Worm (Caenorhabditis elegans) whole organism, L4 larva: ENCODE data around the gene T05A8.2.
"Not testable (repeated sequence)": the region's sequence is repeated elsewhere in the genome, so short reads cannot be mapped to it uniquely, and the experiment has no call there.

Source experiments
- F26F4.8 ChIP-seq: fragments of 200-800 bp; sonication (Bioruptor generic); conservative IDR thresholded peaks from 2 replicates; pipeline ENCODE4 v1.3.6; 2022; ENCODE audit warnings: missing genetic modification characterization, missing compliant biosample characterization
- T20F7.1 ChIP-seq: fragments of 200-800 bp; sonication (Bioruptor generic); optimal IDR thresholded peaks from 2 replicates; lab custom pipeline; 2018; ENCODE audit warnings: mild to moderate bottlenecking, missing genetic modification characterization, missing compliant biosample characterization
- Y48G9A.11 ChIP-seq: fragments of 200-800 bp; sonication (Bioruptor generic); IDR thresholded peaks from 2 replicates; pipeline ENCODE4 v1.3.6; 2022; ENCODE audit warnings: missing genetic modification reagents, missing genetic modification characterization, missing compliant biosample characterization
- Y75B8A.6 ChIP-seq: fragments of 200-800 bp; sonication (Bioruptor generic); IDR thresholded peaks from 2 replicates; pipeline ENCODE4 v1.3.6; 2022; ENCODE audit warnings: missing genetic modification reagents, missing genetic modification characterization, missing compliant biosample characterization
- ZK337.2 ChIP-seq: fragments of 200-800 bp; sonication (Bioruptor generic); IDR thresholded peaks from 2 replicates; pipeline ENCODE4 v1.3.6; 2022; ENCODE audit warnings: missing genetic modification reagents, missing genetic modification characterization, missing compliant biosample characterization
- aha-1 ChIP-seq: fragments of 150-350 bp; peaks from one replicate; lab custom pipeline; 2014; ENCODE audit warnings: missing biosample characterization, missing genetic modification characterization
- arid-1 ChIP-seq: fragments of 200-800 bp; sonication (Bioruptor generic); conservative IDR thresholded peaks from 2 replicates; pipeline ENCODE4 v1.3.6; 2022; ENCODE audit warnings: missing genetic modification reagents, missing genetic modification characterization, missing compliant biosample characterization
- ceh-28 ChIP-seq: fragments of 150-350 bp; optimal IDR thresholded peaks from 2 replicates; lab custom pipeline; 2014; ENCODE audit warnings: missing biosample characterization, missing genetic modification reagents, missing genetic modification characterization
- ceh-82 ChIP-seq: sonication (generic microtip); optimal IDR thresholded peaks from 2 replicates; lab custom pipeline; 2017; ENCODE audit warnings: missing biosample characterization, missing genetic modification characterization
- dmd-6 ChIP-seq: fragments of 200-800 bp; sonication (Bioruptor generic); IDR thresholded peaks from 2 replicates; pipeline ENCODE4 v1.3.6; 2022; ENCODE audit warnings: missing genetic modification reagents, missing genetic modification characterization, missing compliant biosample characterization
- dmd-9 ChIP-seq: fragments of 200-800 bp; sonication (Bioruptor generic); IDR thresholded peaks from 2 replicates; pipeline ENCODE4 v1.3.6; 2022; ENCODE audit warnings: missing genetic modification reagents, missing genetic modification characterization, missing compliant biosample characterization
- duxl-1 ChIP-seq: sonication (generic microtip); optimal IDR thresholded peaks from 2 replicates; lab custom pipeline; 2016; ENCODE audit warnings: mild to moderate bottlenecking, missing genetic modification characterization, moderate library complexity, missing compliant biosample characterization; ENCODE audit not compliant: poor library complexity
- egl-43 ChIP-seq: fragments of 200-800 bp; sonication (Bioruptor generic); IDR thresholded peaks from 2 replicates; pipeline ENCODE4 v1.3.6; 2022; ENCODE audit warnings: missing genetic modification reagents, missing genetic modification characterization, missing compliant biosample characterization
- fkh-10 ChIP-seq: fragments of 150-350 bp; optimal IDR thresholded peaks from 2 replicates; lab custom pipeline; 2014; ENCODE audit warnings: missing biosample characterization, missing genetic modification reagents, missing genetic modification characterization
- gei-8 ChIP-seq: fragments of 200-800 bp; sonication (Bioruptor generic); optimal IDR thresholded peaks from 2 replicates; lab custom pipeline; 2018; ENCODE audit warnings: mild to moderate bottlenecking, missing genetic modification characterization, missing compliant biosample characterization
- hlh-11 ChIP-seq: fragments of 200-800 bp; sonication (Bioruptor generic); optimal IDR thresholded peaks from 2 replicates; lab custom pipeline; 2018; ENCODE audit warnings: mild to moderate bottlenecking, missing genetic modification characterization, missing compliant biosample characterization
- lin-1 ChIP-seq: fragments of 200-800 bp; sonication (Bioruptor generic); IDR thresholded peaks from 2 replicates; pipeline ENCODE4 v1.3.6; 2022; ENCODE audit warnings: missing genetic modification reagents, missing genetic modification characterization, missing compliant biosample characterization
- lin-38 ChIP-seq: fragments of 200-800 bp; sonication (Bioruptor generic); IDR thresholded peaks from 2 replicates; pipeline ENCODE4 v1.3.6; 2022; ENCODE audit warnings: missing genetic modification reagents, missing genetic modification characterization, missing compliant biosample characterization
- madf-5 ChIP-seq, 2 experiments: fragments of 200-800 bp; sonication (Bioruptor generic); IDR thresholded peaks; 2 replicates each; pipeline ENCODE4 v1.3.6; 2022; ENCODE audit warnings: missing compliant biosample characterization in 2 of 2, missing genetic modification characterization in 2 of 2
- madf-9 ChIP-seq: fragments of 200-800 bp; sonication (Bioruptor generic); conservative IDR thresholded peaks from 2 replicates; pipeline ENCODE4 v1.3.6; 2022; ENCODE audit warnings: missing genetic modification reagents, missing genetic modification characterization, missing compliant biosample characterization
- mdl-1 ChIP-seq, 2 experiments: fragments of 150-350 bp in 1 of 2; sonication (generic microtip) in 1 of 2; optimal IDR thresholded peaks; 2 replicates each; lab custom pipeline; 2014 to 2017; ENCODE audit warnings: missing biosample characterization in 2 of 2, missing genetic modification characterization in 2 of 2
- mes-2 ChIP-seq: sonication (generic microtip); optimal IDR thresholded peaks from 2 replicates; lab custom pipeline; 2016; ENCODE audit warnings: missing genotype, mild to moderate bottlenecking, missing genetic modification characterization, missing compliant biosample characterization; ENCODE audit not compliant: poor library complexity, severe bottlenecking
- nhr-102 ChIP-seq: sonication (generic microtip); optimal IDR thresholded peaks from 2 replicates; lab custom pipeline; 2016; ENCODE audit warnings: mild to moderate bottlenecking, missing genetic modification characterization, moderate library complexity, missing compliant biosample characterization
- nhr-11 ChIP-seq: fragments of 150-350 bp; optimal IDR thresholded peaks from 2 replicates; lab custom pipeline; 2014; ENCODE audit warnings: missing biosample characterization, missing genetic modification characterization
- nhr-28 ChIP-seq: fragments of 150-350 bp; optimal IDR thresholded peaks from 2 replicates; lab custom pipeline; 2014; ENCODE audit warnings: missing biosample characterization, missing genetic modification characterization
- nhr-41 ChIP-seq: fragments of 200-800 bp; sonication (Bioruptor generic); IDR thresholded peaks from 2 replicates; pipeline ENCODE4 v1.3.6; 2022; ENCODE audit warnings: missing genetic modification reagents, missing genetic modification characterization, missing compliant biosample characterization
- nhr-48 ChIP-seq: sonication (generic microtip); optimal IDR thresholded peaks from 2 replicates; lab custom pipeline; 2016; ENCODE audit warnings: mild to moderate bottlenecking, missing genetic modification characterization, missing compliant biosample characterization
- nhr-77 ChIP-seq: fragments of 150-350 bp; optimal IDR thresholded peaks from 2 replicates; lab custom pipeline; 2014; ENCODE audit warnings: missing biosample characterization, missing genetic modification characterization
- php-3 ChIP-seq: fragments of 200-800 bp; sonication (Bioruptor generic); IDR thresholded peaks from 2 replicates; pipeline ENCODE4 v1.3.6; 2022; ENCODE audit warnings: missing genetic modification reagents, missing genetic modification characterization, missing compliant biosample characterization
- pqm-1 ChIP-seq: sonication (generic microtip); optimal IDR thresholded peaks from 2 replicates; lab custom pipeline; 2017; ENCODE audit warnings: missing biosample characterization, missing genetic modification characterization
- sdz-12 ChIP-seq: fragments of 200-800 bp; sonication (Bioruptor generic); optimal IDR thresholded peaks from 2 replicates; lab custom pipeline; 2018; ENCODE audit warnings: mild to moderate bottlenecking, missing genetic modification characterization, missing compliant biosample characterization
- set-16 ChIP-seq: fragments of 200-800 bp; sonication (Bioruptor generic); IDR thresholded peaks from 2 replicates; pipeline ENCODE4 v1.3.6; 2022; ENCODE audit warnings: missing genetic modification reagents, missing genetic modification characterization, missing compliant biosample characterization
- snpc-4 ChIP-seq: fragments of 150-350 bp; optimal IDR thresholded peaks from 2 replicates; lab custom pipeline; 2014; ENCODE audit warnings: missing biosample characterization, missing genetic modification characterization
- tag-97 ChIP-seq: fragments of 200-800 bp; sonication (Bioruptor generic); IDR thresholded peaks from 2 replicates; pipeline ENCODE4 v1.3.6; 2022; ENCODE audit warnings: missing genetic modification characterization, missing compliant biosample characterization
- unc-130 ChIP-seq: sonication (generic microtip); optimal IDR thresholded peaks from 2 replicates; lab custom pipeline; 2016; ENCODE audit warnings: missing genetic modification reagents, missing genetic modification characterization, missing compliant biosample characterization
- ztf-11 ChIP-seq: fragments of 150-350 bp; optimal IDR thresholded peaks from 2 replicates; lab custom pipeline; 2014; ENCODE audit warnings: missing biosample characterization, missing genetic modification characterization
- ztf-7 ChIP-seq: fragments of 150-350 bp; optimal IDR thresholded peaks from 2 replicates; lab custom pipeline; 2014; ENCODE audit warnings: missing biosample characterization, missing genetic modification characterization

The T05A8.2 gene

DNA sequence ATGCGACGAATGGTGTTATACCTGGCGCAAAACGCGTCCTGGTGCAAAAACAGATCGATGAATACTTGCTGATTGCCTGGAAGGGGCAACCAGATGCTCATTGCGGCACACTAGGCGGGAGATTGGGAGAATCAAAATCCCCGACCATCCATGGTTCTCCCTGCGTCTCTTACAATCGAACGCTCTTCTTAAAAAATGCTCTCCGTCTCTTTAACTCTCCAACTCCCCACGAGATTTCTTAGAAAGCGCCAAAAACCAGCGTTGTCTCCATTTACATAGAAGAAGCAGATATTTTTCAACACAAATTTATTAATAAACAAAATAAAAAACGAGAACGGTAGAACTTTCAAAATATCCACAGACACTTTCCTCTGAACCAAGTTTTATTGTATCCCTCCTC is 29.7 kb downstream of the T05A8.2 start, which contains the start of gene F34D6.1:
TSS of gene F34D6.1 (minus strand) at position 101 of the 400 bp plus-strand sequence.
- TF ChIP-seq aha-1 (tag; lab: Kevin White, UChicago) (peak; percentile 36), Y48G9A.11 (no peak)

DNA sequence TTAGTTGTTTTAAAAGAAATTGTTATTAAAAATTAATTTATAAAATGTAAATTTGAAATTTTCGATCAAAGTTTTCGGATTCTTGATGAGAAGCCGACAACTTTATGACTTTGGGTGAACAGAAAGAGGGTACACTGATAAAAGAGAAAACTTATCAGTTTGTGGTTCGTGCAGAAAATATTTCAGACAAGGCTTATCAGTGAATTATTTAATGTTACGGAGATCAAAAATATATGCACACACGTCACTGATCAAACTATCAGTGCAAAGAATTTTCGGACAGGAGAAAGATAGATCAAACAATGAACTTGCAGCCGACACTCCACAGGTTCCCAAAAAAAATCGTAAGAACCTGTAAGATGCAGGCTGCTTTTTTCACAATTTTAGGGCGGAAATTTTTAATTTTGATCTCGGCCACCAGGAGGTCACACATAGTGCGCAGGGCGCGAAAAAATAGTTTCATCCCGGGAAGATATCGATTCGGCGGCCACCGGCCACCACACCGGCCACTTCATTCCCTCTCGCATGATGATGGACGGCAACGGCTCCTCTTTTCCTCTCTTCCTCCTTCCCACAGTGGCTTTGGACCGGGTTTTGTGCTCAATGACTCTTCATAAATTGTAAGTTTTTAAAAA is 33.2 kb downstream of the T05A8.2 start, which contains the start of gene F22E5.17:
TSS of gene F22E5.17 (plus strand) at position 508 of the 635 bp plus-strand sequence.
- TF ChIP-seq nhr-28 = peak; percentile 88
- peak; percentile 94 for TF ChIP-seq pqm-1 (tag; lab: Kevin White, UChicago)
- TF ChIP-seq nhr-11 (tag; lab: Kevin White, UChicago) = no peak
- peak; percentile 22 for TF ChIP-seq nhr-102 (tag; lab: Kevin White, UChicago)
- 0 out of 2 replicates have a peak, but pooled peaks have one; percentile 12 for TF ChIP-seq lin-1 (GFP tag; lab: Robert Waterston, UW)
- TF ChIP-seq egl-43 (GFP tag; lab: Robert Waterston, UW) = 0 out of 2 replicates have a peak, but pooled peaks have one; percentile 41
- TF ChIP-seq nhr-48 (tag; lab: Kevin White, UChicago) = peak; percentile 33
- TF ChIP-seq hlh-11 (tag; lab: Kevin White, UChicago) = peak; percentile 63
- no peak for TF ChIP-seq Y75B8A.6 (GFP tag; lab: Robert Waterston, UW)
- TF ChIP-seq php-3 (GFP tag; lab: Robert Waterston, UW) = peak; percentile 48; the same call in 1 of the 2 replicates
- peak; percentile 92 for TF ChIP-seq dmd-6
- no peak for TF ChIP-seq ztf-7
- TF ChIP-seq duxl-1 = no peak
- no peak for TF ChIP-seq madf-9 (GFP tag; lab: Robert Waterston, UW)
- peak; percentile 7 for TF ChIP-seq nhr-77 (tag; lab: Kevin White, UChicago)
- TF ChIP-seq fkh-10 (GFP tag; lab: Kevin White, UChicago) = no peak

DNA sequence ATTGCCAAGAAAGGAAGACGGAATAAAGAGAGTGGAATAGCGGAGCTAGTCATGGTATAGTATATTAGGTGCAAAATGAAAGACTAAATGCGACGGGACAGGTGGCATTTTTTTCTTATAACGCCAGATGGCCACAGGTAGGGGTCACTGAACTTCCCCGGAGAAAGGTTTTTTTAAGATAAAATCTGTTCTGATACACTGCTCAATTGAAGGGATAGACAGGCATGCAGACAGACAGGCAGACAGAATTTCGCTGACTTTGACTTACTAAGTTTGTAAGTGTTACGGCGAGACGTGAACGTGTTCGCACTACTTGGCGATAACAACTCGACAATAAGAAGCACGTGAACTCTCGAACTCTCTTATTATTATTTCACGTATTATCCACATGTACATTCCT is 37.3 kb downstream of the T05A8.2 start, which contains the start of the genes F22E5.20 and F22E5.1:
TSS of gene F22E5.20 (minus strand) at position 101 of the 400 bp plus-strand sequence.
TSS of gene F22E5.1 (plus strand) at position 242 of the 400 bp plus-strand sequence.
- not testable (repeated sequence) for TF ChIP-seq ceh-28; F26F4.8; snpc-4 (tag; lab: Kevin White, UChicago)

DNA sequence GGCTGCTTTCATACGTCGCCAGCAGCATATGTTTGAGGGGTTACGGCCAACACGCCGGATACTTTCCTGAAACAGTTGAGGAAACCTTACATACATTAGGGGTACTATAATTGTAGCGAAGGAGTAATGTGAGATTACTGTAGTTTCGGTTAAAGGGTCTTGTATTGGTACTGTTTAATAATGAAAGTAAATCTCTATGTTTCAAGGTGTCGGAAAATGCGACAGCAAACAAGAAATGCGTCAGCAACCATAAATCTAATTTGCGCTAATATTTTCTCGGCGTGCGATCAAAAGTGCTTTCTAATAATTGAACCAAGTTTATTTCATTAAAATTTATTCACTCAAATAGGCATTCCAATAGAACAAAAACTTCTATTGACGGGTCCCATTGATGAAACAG is 38.5 kb downstream of the T05A8.2 start, which contains the start of gene sri-57:
TSS of gene sri-57 (minus strand) at position 101 of the 400 bp plus-strand sequence.
- TF ChIP-seq set-16, dmd-9, lin-38 (GFP tag; lab: Robert Waterston, UW): not testable (repeated sequence)

DNA sequence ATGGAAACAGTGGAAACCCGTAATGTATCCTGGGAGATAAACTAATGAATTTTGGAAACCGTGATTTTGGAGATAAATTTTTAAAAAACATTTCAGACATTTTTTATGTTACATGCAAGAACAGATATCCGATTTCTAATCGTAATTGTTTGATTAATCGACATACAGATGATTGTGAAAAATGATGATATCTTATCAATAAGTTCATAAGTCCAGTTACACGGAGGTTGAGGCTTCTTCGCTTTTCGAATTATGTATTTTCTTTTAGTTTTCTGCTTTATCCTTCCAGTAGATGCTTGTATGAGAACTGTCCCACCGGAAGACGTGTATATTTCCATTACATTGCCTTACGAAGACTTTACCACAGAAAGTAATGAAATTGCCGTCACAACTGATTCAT is 45.2 kb downstream of the T05A8.2 start, which contains the start of gene F22E5.22:
TSS of gene F22E5.22 (plus strand) at position 301 of the 400 bp plus-strand sequence.
- TF ChIP-seq arid-1 (GFP tag; lab: Robert Waterston, UW) (no peak), sdz-12 (no peak), mes-2 (tag; lab: Kevin White, UChicago) (no peak), mdl-1 (tag; optimal IDR thresholded peaks at IDR 0.05; lab: Kevin White, UChicago) (no peak), pqm-1 (tag; lab: Kevin White, UChicago) (no peak), T20F7.1 (GFP tag; lab: Kevin White, UChicago) (no peak), gei-8 (GFP tag; lab: Kevin White, UChicago) (no peak), ztf-11 (tag; lab: Kevin White, UChicago) (no peak), tag-97 (GFP tag; lab: Robert Waterston, UW) (no peak), ZK337.2 (GFP tag; lab: Robert Waterston, UW) (no peak), unc-130 (GFP tag; lab: Kevin White, UChicago) (no peak), madf-5 (GFP tag; IDR thresholded peaks at IDR 0.05; lab: Robert Waterston, UW) (no peak), ceh-82 (tag; lab: Kevin White, UChicago) (no peak), nhr-41 (GFP tag; lab: Robert Waterston, UW) (no peak)
- TF ChIP-seq, all 104 proteins: peak for 0
